Worm (Caenorhabditis elegans): ENCODE data around the gene msp-31.
"Not testable (repeated sequence)": the region's sequence is repeated elsewhere in the genome, so short reads cannot be mapped to it uniquely, and the experiment has no call there.

The msp-31 gene

ce11 chrII:4916462-4916861, at the start of gene msp-31:
Gene msp-31, minus strand, starts transcription at chrII:4916562.
- TF ChIP-seq R02D3.7, pha-4, nhr-25 (tag; optimal IDR thresholded peaks at IDR 0.05): not testable (repeated sequence)

ce11 chrII:4960690-4961089, 44.3 kb upstream of the msp-31 start:
- peak; percentile 95 for TF ChIP-seq elt-2 (tag; optimal IDR thresholded peaks at IDR 0.05)
- peak; percentile 60 for TF ChIP-seq pqm-1 (tag; optimal IDR thresholded peaks at IDR 0.05)
- TF ChIP-seq ztf-4 (tag; optimal IDR thresholded peaks at IDR 0.05): no peak
- TF ChIP-seq unc-39 (tag; optimal IDR thresholded peaks at IDR 0.05): no peak
- peak; percentile 65 for TF ChIP-seq nhr-76 (tag; optimal IDR thresholded peaks at IDR 0.05)
- TF ChIP-seq nhr-23 (tag; optimal IDR thresholded peaks at IDR 0.05): peak; percentile 35

ce11 chrII:4959719-4960118, 43.4 kb upstream of the msp-31 start, which contains the start of gene ulp-2:
Gene ulp-2, minus strand, starts transcription at chrII:4959876.
- no peak for TF ChIP-seq ztf-11 (tag; optimal IDR thresholded peaks at IDR 0.05)
- no peak for TF ChIP-seq ceh-82 (tag; optimal IDR thresholded peaks at IDR 0.05)
- no peak for TF ChIP-seq ama-1 (optimal IDR thresholded peaks at IDR 0.05)
- no peak for TF ChIP-seq nhr-43 (tag; optimal IDR thresholded peaks at IDR 0.05; ENCODE audit: poor library complexity, severe bottlenecking)
- TF ChIP-seq nhr-23 (tag; optimal IDR thresholded peaks at IDR 0.05): no peak
- no peak for TF ChIP-seq nhr-237 (tag; optimal IDR thresholded peaks at IDR 0.05)
- TF ChIP-seq unc-62 (GFP tag; optimal IDR thresholded peaks at IDR 0.05): no peak
- no peak for TF ChIP-seq unc-39 (tag; optimal IDR thresholded peaks at IDR 0.05)
- TF ChIP-seq ZK546.5 (tag; optimal IDR thresholded peaks at IDR 0.05): no peak
- TF ChIP-seq ceh-16 (tag; optimal IDR thresholded peaks at IDR 0.05): no peak
- no peak for TF ChIP-seq lsy-12 (tag; optimal IDR thresholded peaks at IDR 0.05)
- peak; percentile 42 for TF ChIP-seq pha-4 (tag; optimal IDR thresholded peaks at IDR 0.05)
- no peak for TF ChIP-seq ceh-28 (tag; optimal IDR thresholded peaks at IDR 0.05)
- TF ChIP-seq hmg-11 (tag; optimal IDR thresholded peaks at IDR 0.05): peak; percentile 12
- TF ChIP-seq elt-3 (tag; optimal IDR thresholded peaks at IDR 0.05): no peak
- TF ChIP-seq snpc-4 (tag; optimal IDR thresholded peaks at IDR 0.05): no peak
- TF ChIP-seq lin-39 (tag; optimal IDR thresholded peaks at IDR 0.05): peak; percentile 38
- no peak for TF ChIP-seq aly-2 (tag; optimal IDR thresholded peaks at IDR 0.05)
- peak; percentile 15 for TF ChIP-seq elt-2 (tag; optimal IDR thresholded peaks at IDR 0.05)
- no peak for TF ChIP-seq sea-2 (GFP tag; optimal IDR thresholded peaks at IDR 0.05)
- TF ChIP-seq egl-27 (tag; optimal IDR thresholded peaks at IDR 0.05): no peak
- no peak for TF ChIP-seq mdl-1 (tag; optimal IDR thresholded peaks at IDR 0.05)
- TF ChIP-seq nhr-28 (tag; optimal IDR thresholded peaks at IDR 0.05): no peak
- no peak for TF ChIP-seq nhr-76 (tag; optimal IDR thresholded peaks at IDR 0.05)
- TF ChIP-seq lin-15B (tag; optimal IDR thresholded peaks at IDR 0.05): peak; percentile 49
- TF ChIP-seq fos-1 (tag; optimal IDR thresholded peaks at IDR 0.05): no peak
- no peak for TF ChIP-seq elt-1 (tag; optimal IDR thresholded peaks at IDR 0.05)
- TF ChIP-seq fkh-2 (tag; optimal IDR thresholded peaks at IDR 0.05): no peak
- no peak for TF ChIP-seq nhr-11 (tag; optimal IDR thresholded peaks at IDR 0.05)
- no peak for TF ChIP-seq eor-1 (tag; optimal IDR thresholded peaks at IDR 0.05)
- peak; percentile 34 for TF ChIP-seq skn-1 (tag; optimal IDR thresholded peaks at IDR 0.05)
- TF ChIP-seq ztf-4 (tag; optimal IDR thresholded peaks at IDR 0.05): no peak
- TF ChIP-seq R02D3.7 (tag; optimal IDR thresholded peaks at IDR 0.05): no peak
- TF ChIP-seq tbx-2 (tag; optimal IDR thresholded peaks at IDR 0.05): no peak
- TF ChIP-seq daf-12 (tag; optimal IDR thresholded peaks at IDR 0.05): no peak
- no peak for TF ChIP-seq fkh-10 (GFP tag; optimal IDR thresholded peaks at IDR 0.05)
- no peak for TF ChIP-seq ceh-9 (tag; optimal IDR thresholded peaks at IDR 0.05)
- TF ChIP-seq jun-1 (tag; optimal IDR thresholded peaks at IDR 0.05): no peak
- TF ChIP-seq nhr-25 (tag; optimal IDR thresholded peaks at IDR 0.05): peak; percentile 28
- TF ChIP-seq mml-1 (tag; optimal IDR thresholded peaks at IDR 0.05): no peak
- TF ChIP-seq nfya-1 (tag; optimal IDR thresholded peaks at IDR 0.05; ENCODE audit: insufficient read depth): peak; percentile 15
- no peak for TF ChIP-seq nhr-77 (tag; optimal IDR thresholded peaks at IDR 0.05)
- no peak for TF ChIP-seq pqm-1 (tag; optimal IDR thresholded peaks at IDR 0.05)
- TF ChIP-seq egl-5 (tag; optimal IDR thresholded peaks at IDR 0.05): no peak
- TF ChIP-seq nhr-67 (tag; optimal IDR thresholded peaks at IDR 0.05): no peak
- no peak for TF ChIP-seq nhr-12 (tag; optimal IDR thresholded peaks at IDR 0.05)
- TF ChIP-seq zag-1 (tag; optimal IDR thresholded peaks at IDR 0.05): no peak

Measured in whole organism, L3 larva.